Worm (Caenorhabditis elegans): ENCODE data around the gene cest-1.2.

cest-1.2 gene

DNA sequence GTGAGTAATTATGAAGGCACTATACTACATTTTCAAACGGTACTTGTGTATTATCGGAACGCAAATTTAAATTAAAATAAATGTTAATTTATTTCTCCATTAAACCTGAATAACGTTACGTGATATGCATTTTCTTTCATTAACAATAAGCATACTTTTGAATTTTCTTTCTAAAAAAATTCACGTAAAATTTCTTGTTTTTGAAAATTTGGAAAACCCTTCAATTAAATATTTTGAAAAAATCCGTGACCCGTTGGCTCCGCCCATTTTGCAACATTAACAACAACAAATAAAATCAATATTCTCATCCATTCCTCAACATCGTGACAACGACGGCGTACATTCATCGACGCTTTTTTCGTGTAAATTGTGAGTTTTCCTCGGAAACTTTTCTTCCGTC is 14.5 kb downstream of the cest-1.2 start, which contains the start of gene acs-10:
acs-10 (plus strand) TSS at position 301 of the 400 bp plus-strand sequence.
- TF ChIP-seq ZK546.5 (tag; optimal IDR thresholded peaks at IDR 0.05) (no peak), ceh-9 (tag; optimal IDR thresholded peaks at IDR 0.05) (no peak), elt-3 (tag; optimal IDR thresholded peaks at IDR 0.05) (no peak), nhr-11 (tag; optimal IDR thresholded peaks at IDR 0.05) (no peak), snpc-4 (tag; optimal IDR thresholded peaks at IDR 0.05) (no peak), elt-1 (tag; optimal IDR thresholded peaks at IDR 0.05) (no peak), unc-62 (GFP tag; optimal IDR thresholded peaks at IDR 0.05) (no peak), fos-1 (tag; optimal IDR thresholded peaks at IDR 0.05) (no peak), nhr-76 (tag; optimal IDR thresholded peaks at IDR 0.05) (no peak), daf-12 (tag; optimal IDR thresholded peaks at IDR 0.05) (no peak), lsy-12 (tag; optimal IDR thresholded peaks at IDR 0.05) (no peak), nhr-12 (tag; optimal IDR thresholded peaks at IDR 0.05) (no peak), pha-4 (tag; optimal IDR thresholded peaks at IDR 0.05) (no peak), nfya-1 (tag; optimal IDR thresholded peaks at IDR 0.05; ENCODE audit: insufficient read depth) (no peak), tbx-2 (tag; optimal IDR thresholded peaks at IDR 0.05) (no peak), R02D3.7 (tag; optimal IDR thresholded peaks at IDR 0.05) (no peak), sea-2 (GFP tag; optimal IDR thresholded peaks at IDR 0.05) (no peak), hmg-11 (tag; optimal IDR thresholded peaks at IDR 0.05) (no peak)

DNA sequence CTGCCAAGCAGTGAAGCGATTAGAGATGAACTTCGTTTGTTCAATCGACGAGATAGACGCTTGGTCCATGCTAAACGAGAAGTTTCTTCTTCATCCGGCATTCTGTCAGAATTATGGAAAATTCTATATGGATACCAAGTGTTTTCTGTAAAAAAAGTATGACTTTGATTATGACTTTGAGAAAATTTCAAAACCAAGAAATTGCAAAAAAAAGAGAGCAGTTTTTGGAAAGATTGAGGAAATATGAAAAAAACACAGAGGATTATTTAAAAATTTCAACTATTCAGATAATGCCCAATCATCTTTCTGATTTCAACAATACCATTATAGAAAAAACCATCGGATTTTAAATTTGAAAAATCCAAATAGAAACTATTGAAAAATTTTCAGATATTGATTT is 15.4 kb downstream of the cest-1.2 start, which contains the start of gene par-1:
par-1 (minus strand) TSS at position 101 of the 400 bp plus-strand sequence.
- TF ChIP-seq ceh-16 (tag; optimal IDR thresholded peaks at IDR 0.05) (no peak), nhr-237 (tag; optimal IDR thresholded peaks at IDR 0.05) (no peak), zag-1 (tag; optimal IDR thresholded peaks at IDR 0.05) (no peak), nhr-77 (tag; optimal IDR thresholded peaks at IDR 0.05) (no peak), lsy-12 (tag; optimal IDR thresholded peaks at IDR 0.05) (no peak), daf-12 (tag; optimal IDR thresholded peaks at IDR 0.05) (no peak), lin-39 (tag; optimal IDR thresholded peaks at IDR 0.05) (no peak), skn-1 (tag; optimal IDR thresholded peaks at IDR 0.05) (no peak), nhr-23 (tag; optimal IDR thresholded peaks at IDR 0.05) (no peak), nhr-67 (tag; optimal IDR thresholded peaks at IDR 0.05) (no peak), ceh-9 (tag; optimal IDR thresholded peaks at IDR 0.05) (no peak), ztf-11 (tag; optimal IDR thresholded peaks at IDR 0.05) (no peak), fkh-2 (tag; optimal IDR thresholded peaks at IDR 0.05) (no peak), nhr-43 (tag; optimal IDR thresholded peaks at IDR 0.05; ENCODE audit: poor library complexity, severe bottlenecking) (no peak), egl-5 (tag; optimal IDR thresholded peaks at IDR 0.05) (no peak), pha-4 (tag; optimal IDR thresholded peaks at IDR 0.05) (no peak), nhr-25 (tag; optimal IDR thresholded peaks at IDR 0.05) (no peak)

DNA sequence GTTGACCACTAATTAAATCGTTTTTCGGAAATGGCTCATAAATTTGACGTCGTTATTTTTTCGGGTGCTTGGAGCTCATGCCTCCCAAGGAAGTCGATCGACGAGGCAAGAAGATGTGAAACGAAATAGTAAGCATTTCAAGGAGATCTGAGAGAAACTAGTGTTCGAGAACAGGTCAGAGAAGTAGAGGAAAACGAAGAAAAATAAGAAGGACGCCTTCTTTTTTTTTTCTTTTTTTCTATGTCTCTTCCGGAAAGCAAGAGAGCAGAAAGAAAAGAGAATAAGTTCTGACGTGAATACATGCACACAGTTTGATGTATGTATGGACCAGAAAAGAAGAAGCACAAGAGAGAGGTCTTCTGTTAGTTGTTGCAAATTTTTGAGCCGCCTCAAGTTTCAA is 17.0 kb downstream of the cest-1.2 start:
- TF ChIP-seq jun-1 (tag; optimal IDR thresholded peaks at IDR 0.05): no peak
- no peak for TF ChIP-seq elt-2 (tag; optimal IDR thresholded peaks at IDR 0.05)
- peak; percentile 53 for TF ChIP-seq nfya-1 (tag; optimal IDR thresholded peaks at IDR 0.05; ENCODE audit: insufficient read depth)
- TF ChIP-seq lin-15B (tag; optimal IDR thresholded peaks at IDR 0.05): peak; percentile 38
- TF ChIP-seq hmg-11 (tag; optimal IDR thresholded peaks at IDR 0.05): peak; percentile 58
- TF ChIP-seq lsy-12 (tag; optimal IDR thresholded peaks at IDR 0.05): no peak
- peak; percentile 77 for TF ChIP-seq fkh-10 (GFP tag; optimal IDR thresholded peaks at IDR 0.05)
- TF ChIP-seq ztf-4 (tag; optimal IDR thresholded peaks at IDR 0.05): no peak
- TF ChIP-seq egl-5 (tag; optimal IDR thresholded peaks at IDR 0.05): no peak
- no peak for TF ChIP-seq aly-2 (tag; optimal IDR thresholded peaks at IDR 0.05)
- TF ChIP-seq tbx-2 (tag; optimal IDR thresholded peaks at IDR 0.05): peak; percentile 48

DNA sequence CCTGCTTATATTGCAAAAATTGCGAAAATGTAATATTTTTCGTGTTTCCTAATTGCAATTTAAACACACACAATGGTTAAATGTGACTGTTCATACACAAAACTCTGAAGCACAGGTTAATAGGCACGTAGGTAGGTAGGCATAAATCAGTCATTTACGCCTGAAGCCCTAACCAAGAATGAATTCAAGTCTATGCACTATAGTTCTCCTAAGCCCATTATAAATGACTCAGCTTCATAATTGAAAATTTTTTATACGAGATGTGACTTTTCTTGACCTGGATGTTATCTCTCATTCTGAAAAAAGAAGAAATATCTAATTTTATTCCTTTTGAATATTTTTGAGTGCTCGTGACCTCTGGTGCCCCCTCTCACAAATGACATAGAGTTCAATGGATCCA is 18.8 kb downstream of the cest-1.2 start:
- TF ChIP-seq ztf-11 (tag; optimal IDR thresholded peaks at IDR 0.05): no peak

DNA sequence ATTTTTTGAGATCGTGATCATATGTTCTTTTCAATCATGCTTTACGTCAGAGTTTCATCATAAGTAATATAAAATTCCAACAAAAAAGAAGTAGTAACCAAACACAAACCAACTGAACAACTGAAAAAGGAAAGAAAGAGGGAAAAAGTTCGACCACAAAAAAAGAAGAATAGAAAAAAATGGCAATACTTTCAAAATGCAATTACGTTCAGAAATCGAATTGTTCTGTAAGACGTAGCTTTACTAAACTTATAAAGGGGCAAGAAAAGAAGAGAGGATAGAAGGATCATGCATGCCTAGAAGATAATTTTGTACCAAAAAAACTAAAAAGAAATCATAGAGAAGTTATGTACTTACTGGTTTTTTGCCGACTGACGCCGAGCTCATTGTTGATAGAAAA is 19.9 kb downstream of the cest-1.2 start:
- TF ChIP-seq eor-1 (tag; optimal IDR thresholded peaks at IDR 0.05): no peak
- TF ChIP-seq ceh-16 (tag; optimal IDR thresholded peaks at IDR 0.05): no peak
- TF ChIP-seq fkh-10 (GFP tag; optimal IDR thresholded peaks at IDR 0.05): peak; percentile 82
- TF ChIP-seq tbx-2 (tag; optimal IDR thresholded peaks at IDR 0.05): no peak
- no peak for TF ChIP-seq nhr-76 (tag; optimal IDR thresholded peaks at IDR 0.05)
